Worm (Caenorhabditis elegans) whole organism, early embryonic: Measurements from ENCODE around the gene B0252.5.

Source experiments
- F13C5.2 ChIP-seq: sonication (generic microtip); optimal IDR thresholded peaks from 2 replicates; lab custom pipeline; 2017; ENCODE audit warnings: mild to moderate bottlenecking, missing genetic modification characterization, inconsistent platforms, missing compliant biosample characterization
- ama-1 ChIP-seq: fragments of 150-350 bp; optimal IDR thresholded peaks from 2 replicates; lab custom pipeline; 2014
- tra-4 ChIP-seq: sonication (generic microtip); optimal IDR thresholded peaks from 2 replicates; lab custom pipeline; 2017; ENCODE audit warnings: missing genetic modification characterization, missing compliant biosample characterization

- TF ChIP-seq ama-1 (lab: Kevin White, UChicago) = no peak
- no peak for TF ChIP-seq tra-4 (tag; lab: Kevin White, UChicago)
- TF ChIP-seq F13C5.2 (tag; lab: Kevin White, UChicago) = no peak
These were observed 18.0 kb downstream of the B0252.5 start for ce11 chrII:6900708-6901107.
